Fruit fly (Drosophila melanogaster) whole organism, prepupa: ENCODE results near the gene CG7903.

ENCODE experiments used
- Hr39 ChIP-seq: fragments of 200-800 bp; sonication (Bioruptor generic); optimal IDR thresholded peaks from 2 replicates; lab custom pipeline; 2016; ENCODE audit warnings: missing biosample characterization, missing genetic modification characterization
- fd59A ChIP-seq: fragments of 200-800 bp; sonication (Bioruptor generic); optimal IDR thresholded peaks from 2 replicates; lab custom pipeline; 2017; ENCODE audit warnings: missing biosample characterization, mild to moderate bottlenecking, missing genetic modification characterization, missing genetic modification reagents

DNA sequence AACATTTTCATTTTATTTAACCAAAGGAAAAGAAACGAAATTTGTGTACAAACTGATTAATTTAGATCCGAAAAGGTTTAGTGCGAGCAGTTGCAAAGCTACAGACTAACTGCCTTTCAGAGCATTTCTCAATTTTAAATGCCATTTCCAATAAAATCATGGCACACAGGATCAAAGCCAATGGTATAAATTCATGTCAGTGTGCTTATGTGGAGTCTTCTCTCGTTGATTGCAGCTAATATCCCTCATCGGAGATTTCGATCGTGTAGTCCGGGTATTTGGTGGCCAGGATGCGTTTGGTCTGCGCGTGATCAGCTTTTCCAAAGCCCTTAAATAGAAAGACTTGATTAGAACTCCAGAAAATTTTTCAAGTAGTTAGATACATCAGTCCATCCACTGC, 43.6 kb upstream of the CG7903 start, which contains the start of gene janB:
- no peak for TF ChIP-seq fd59A (GFP tag; lab: Kevin White, UChicago)
- no peak for TF ChIP-seq Hr39
